Worm (Caenorhabditis elegans) whole organism, mixed stage, embryonic: ENCODE results near the gene kqt-1.

Experiments used
- ceh-39 ChIP-seq: fragments of 150-350 bp; optimal IDR thresholded peaks from 2 replicates; lab custom pipeline; 2014; ENCODE audit warnings: missing biosample characterization, missing genetic modification characterization
- elt-3 ChIP-seq: fragments of 150-350 bp; optimal IDR thresholded peaks from 2 replicates; lab custom pipeline; 2014; ENCODE audit warnings: missing biosample characterization, missing genetic modification characterization
- flh-1 ChIP-seq: fragments of 200-800 bp; sonication (Bioruptor generic); optimal IDR thresholded peaks from 2 replicates; lab custom pipeline; 2018; ENCODE audit warnings: mild to moderate bottlenecking, missing genetic modification characterization, moderate library complexity, missing compliant biosample characterization
- mab-5 ChIP-seq: fragments of 150-350 bp; optimal IDR thresholded peaks from 2 replicates; lab custom pipeline; 2014; ENCODE audit warnings: missing biosample characterization, missing genetic modification characterization
- mep-1 ChIP-seq: fragments of 150-350 bp; optimal IDR thresholded peaks from 2 replicates; lab custom pipeline; 2017; ENCODE audit warnings: missing biosample characterization, missing genetic modification reagents, missing genetic modification characterization, inconsistent platforms
- nhr-12 ChIP-seq: fragments of 150-350 bp; optimal IDR thresholded peaks from 2 replicates; lab custom pipeline; 2014; ENCODE audit warnings: missing biosample characterization, missing genetic modification characterization
- nhr-2 ChIP-seq: fragments of 150-350 bp; optimal IDR thresholded peaks from 2 replicates; lab custom pipeline; 2014; ENCODE audit warnings: missing biosample characterization, missing genetic modification characterization
- nhr-28 ChIP-seq: fragments of 150-350 bp; optimal IDR thresholded peaks from 2 replicates; lab custom pipeline; 2014; ENCODE audit warnings: missing biosample characterization, missing genetic modification characterization
- pha-4 ChIP-seq: fragments of 150-350 bp; optimal IDR thresholded peaks from 2 replicates; lab custom pipeline; 2018; ENCODE audit warnings: missing biosample characterization, missing genetic modification reagents, missing genetic modification characterization
- snpc-4 ChIP-seq: fragments of 150-350 bp; optimal IDR thresholded peaks from 2 replicates; lab custom pipeline; 2014; ENCODE audit warnings: missing biosample characterization, missing genetic modification characterization
- unc-62 ChIP-seq: fragments of 150-350 bp; optimal IDR thresholded peaks from 2 replicates; lab custom pipeline; 2014; ENCODE audit warnings: missing biosample characterization, missing genetic modification reagents, missing genetic modification characterization
- ztf-11 ChIP-seq: fragments of 150-350 bp; optimal IDR thresholded peaks from 2 replicates; lab custom pipeline; 2014; ENCODE audit warnings: missing biosample characterization, missing genetic modification characterization

DNA sequence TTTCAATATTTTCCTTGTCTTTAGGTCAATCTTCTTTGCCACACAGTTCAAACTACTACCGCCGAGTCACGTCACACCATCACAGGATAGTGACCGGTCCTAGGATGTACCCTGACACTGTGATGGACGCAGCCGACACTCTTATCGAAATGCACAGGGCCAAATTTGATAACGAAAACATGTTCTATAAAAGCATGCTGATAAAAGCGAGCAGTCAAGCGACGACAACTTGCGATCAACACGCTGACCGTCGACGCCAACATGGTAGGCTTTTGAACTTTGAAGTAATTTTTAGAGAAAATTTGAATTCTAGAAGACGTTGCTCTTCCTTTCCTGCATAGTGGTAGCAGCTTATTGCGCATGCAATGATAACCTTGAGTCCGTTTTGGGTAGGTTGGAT lies 11.8 kb upstream of the kqt-1 start, which contains the start of gene cpr-6:
- no peak for TF ChIP-seq nhr-2 (tag; lab: Kevin White, UChicago)
- no peak for TF ChIP-seq nhr-12 (tag; lab: Kevin White, UChicago)
- TF ChIP-seq elt-3 (tag; lab: Kevin White, UChicago): no peak
- TF ChIP-seq nhr-28: no peak
- TF ChIP-seq snpc-4 (tag; lab: Kevin White, UChicago): no peak
- TF ChIP-seq unc-62 (GFP tag; lab: Kevin White, UChicago): no peak
- no peak for TF ChIP-seq ztf-11 (tag; lab: Kevin White, UChicago)
- no peak for TF ChIP-seq mab-5 (tag; lab: Kevin White, UChicago)
- no peak for TF ChIP-seq flh-1 (GFP tag; lab: Kevin White, UChicago)
- no peak for TF ChIP-seq ceh-39 (tag; lab: Kevin White, UChicago)
- no peak for TF ChIP-seq pha-4 (tag; lab: Kevin White, UChicago)
- no peak for TF ChIP-seq mep-1 (tag; lab: Kevin White, UChicago)
